Worm (Caenorhabditis elegans): ENCODE results near the gene ubc-18.
A peak's percentile ranks its signal among the peaks of the same experiment; 100 is the strongest.

ubc-18 gene

DNA sequence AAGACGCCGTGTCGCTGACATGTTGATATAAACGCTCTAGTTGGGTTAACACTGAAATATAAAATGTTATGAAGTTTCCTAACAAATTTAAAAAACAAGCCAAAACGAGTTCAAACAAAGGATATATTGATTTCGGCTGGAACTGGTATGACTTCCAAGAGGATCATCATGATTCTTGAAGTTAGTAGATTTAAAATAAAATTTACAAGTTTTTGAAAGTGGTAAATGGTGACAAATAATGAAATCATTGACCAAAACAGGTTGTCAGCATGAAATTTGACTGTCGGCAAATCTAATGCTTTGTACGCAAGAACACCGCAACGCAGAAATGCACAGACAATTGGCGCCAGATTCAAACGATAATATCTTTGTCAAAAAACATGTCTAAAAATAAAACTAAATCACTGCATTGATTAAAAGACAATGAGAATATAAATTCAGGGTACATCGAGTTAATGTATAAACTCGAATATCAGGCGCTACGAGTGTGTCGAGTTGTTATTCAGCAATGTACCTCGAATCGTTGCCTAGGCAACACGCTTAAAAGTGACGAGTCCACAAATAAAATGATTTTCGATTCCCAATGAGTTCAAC lies at the start of gene ubc-18, which contains the start of gene R01H2.8:
TSS of gene ubc-18 (minus strand) at position 51 of the 594 bp plus-strand sequence.
TSS of gene R01H2.8 (plus strand) at position 544 of the 594 bp plus-strand sequence.
- TF ChIP-seq nhr-25 (tag; optimal IDR thresholded peaks at IDR 0.05) (no peak), fos-1 (tag; optimal IDR thresholded peaks at IDR 0.05) (no peak), ceh-16 (tag; optimal IDR thresholded peaks at IDR 0.05) (no peak), skn-1 (tag; optimal IDR thresholded peaks at IDR 0.05) (no peak), mdl-1 (tag; optimal IDR thresholded peaks at IDR 0.05) (no peak), elt-3 (tag; optimal IDR thresholded peaks at IDR 0.05) (no peak), egl-5 (tag; optimal IDR thresholded peaks at IDR 0.05) (no peak), sea-2 (GFP tag; optimal IDR thresholded peaks at IDR 0.05) (no peak), ceh-82 (tag; optimal IDR thresholded peaks at IDR 0.05) (no peak), lin-15B (tag; optimal IDR thresholded peaks at IDR 0.05) (peak; percentile 52), fkh-10 (GFP tag; optimal IDR thresholded peaks at IDR 0.05) (no peak), daf-12 (tag; optimal IDR thresholded peaks at IDR 0.05) (no peak), R02D3.7 (tag; optimal IDR thresholded peaks at IDR 0.05) (no peak), nhr-23 (tag; optimal IDR thresholded peaks at IDR 0.05) (peak; percentile 25), eor-1 (tag; optimal IDR thresholded peaks at IDR 0.05) (no peak), fkh-2 (tag; optimal IDR thresholded peaks at IDR 0.05) (no peak), pha-4 (tag; optimal IDR thresholded peaks at IDR 0.05) (peak; percentile 69), lsy-12 (tag; optimal IDR thresholded peaks at IDR 0.05) (no peak), nhr-11 (tag; optimal IDR thresholded peaks at IDR 0.05) (no peak), ztf-11 (tag; optimal IDR thresholded peaks at IDR 0.05) (no peak), nhr-12 (tag; optimal IDR thresholded peaks at IDR 0.05) (no peak), pqm-1 (tag; optimal IDR thresholded peaks at IDR 0.05) (no peak), nhr-77 (tag; optimal IDR thresholded peaks at IDR 0.05) (no peak), snpc-4 (tag; optimal IDR thresholded peaks at IDR 0.05) (peak; percentile 32), unc-62 (GFP tag; optimal IDR thresholded peaks at IDR 0.05) (no peak), elt-2 (tag; optimal IDR thresholded peaks at IDR 0.05) (no peak), lin-39 (tag; optimal IDR thresholded peaks at IDR 0.05) (no peak), mml-1 (tag; optimal IDR thresholded peaks at IDR 0.05) (no peak), hmg-11 (tag; optimal IDR thresholded peaks at IDR 0.05) (peak; percentile 55), elt-1 (tag; optimal IDR thresholded peaks at IDR 0.05) (no peak), nhr-237 (tag; optimal IDR thresholded peaks at IDR 0.05) (no peak), egl-27 (tag; optimal IDR thresholded peaks at IDR 0.05) (no peak), nfya-1 (tag; optimal IDR thresholded peaks at IDR 0.05; ENCODE audit: insufficient read depth) (peak; percentile 46), ama-1 (optimal IDR thresholded peaks at IDR 0.05) (no peak), ceh-28 (tag; optimal IDR thresholded peaks at IDR 0.05) (no peak)

DNA sequence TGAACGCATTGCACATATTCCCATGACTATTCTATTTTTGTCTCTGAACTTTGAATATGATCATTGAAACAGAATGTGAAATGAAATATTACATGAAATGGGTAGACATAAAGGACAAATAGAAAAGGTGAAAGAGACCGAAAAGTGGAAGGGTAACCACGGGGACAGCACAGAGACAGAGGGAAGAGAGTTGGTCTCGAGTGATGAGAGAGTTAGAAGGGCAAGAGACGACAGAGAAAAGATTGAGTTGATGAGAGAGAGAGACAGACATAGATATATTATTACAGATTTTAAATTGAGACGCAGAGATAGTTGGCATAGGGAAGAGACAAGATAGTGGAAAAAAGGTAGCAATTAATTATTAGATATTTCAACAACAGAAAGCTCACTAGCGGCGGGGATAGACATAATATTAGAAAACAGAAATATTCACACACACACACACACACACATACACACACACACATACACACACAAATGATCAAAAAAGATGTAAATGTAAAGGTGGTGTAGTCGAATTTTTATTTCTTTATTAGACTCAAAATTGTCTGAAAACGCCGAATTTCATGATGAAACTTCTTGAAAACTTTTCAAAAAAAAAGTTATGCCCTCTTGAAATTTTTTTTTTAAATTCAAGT lies 48.4 kb upstream of the ubc-18 start:
- TF ChIP-seq eor-1 (tag; optimal IDR thresholded peaks at IDR 0.05) (no peak), snpc-4 (tag; optimal IDR thresholded peaks at IDR 0.05) (peak; percentile 45), elt-3 (tag; optimal IDR thresholded peaks at IDR 0.05) (no peak), fos-1 (tag; optimal IDR thresholded peaks at IDR 0.05) (no peak), nhr-237 (tag; optimal IDR thresholded peaks at IDR 0.05) (no peak), unc-39 (tag; optimal IDR thresholded peaks at IDR 0.05) (no peak), aly-2 (tag; optimal IDR thresholded peaks at IDR 0.05) (no peak), mdl-1 (tag; optimal IDR thresholded peaks at IDR 0.05) (peak; percentile 22), nhr-67 (tag; optimal IDR thresholded peaks at IDR 0.05) (no peak), nfya-1 (tag; optimal IDR thresholded peaks at IDR 0.05; ENCODE audit: insufficient read depth) (peak; percentile 73), ama-1 (optimal IDR thresholded peaks at IDR 0.05) (no peak), nhr-23 (tag; optimal IDR thresholded peaks at IDR 0.05) (peak; percentile 62), ceh-82 (tag; optimal IDR thresholded peaks at IDR 0.05) (no peak), R02D3.7 (tag; optimal IDR thresholded peaks at IDR 0.05) (no peak), nhr-43 (tag; optimal IDR thresholded peaks at IDR 0.05; ENCODE audit: poor library complexity, severe bottlenecking) (peak; percentile 59), egl-5 (tag; optimal IDR thresholded peaks at IDR 0.05) (no peak), pha-4 (tag; optimal IDR thresholded peaks at IDR 0.05) (peak; percentile 89), hmg-11 (tag; optimal IDR thresholded peaks at IDR 0.05) (peak; percentile 28), pqm-1 (tag; optimal IDR thresholded peaks at IDR 0.05) (peak; percentile 74), nhr-77 (tag; optimal IDR thresholded peaks at IDR 0.05) (no peak), egl-27 (tag; optimal IDR thresholded peaks at IDR 0.05) (peak; percentile 87), lin-15B (tag; optimal IDR thresholded peaks at IDR 0.05) (peak; percentile 25), mml-1 (tag; optimal IDR thresholded peaks at IDR 0.05) (no peak), fkh-2 (tag; optimal IDR thresholded peaks at IDR 0.05) (no peak), nhr-28 (tag; optimal IDR thresholded peaks at IDR 0.05) (no peak), ZK546.5 (tag; optimal IDR thresholded peaks at IDR 0.05) (no peak), fkh-10 (GFP tag; optimal IDR thresholded peaks at IDR 0.05) (no peak), nhr-25 (tag; optimal IDR thresholded peaks at IDR 0.05) (peak; percentile 85), unc-62 (GFP tag; optimal IDR thresholded peaks at IDR 0.05) (no peak), lsy-12 (tag; optimal IDR thresholded peaks at IDR 0.05) (peak; percentile 3), ceh-28 (tag; optimal IDR thresholded peaks at IDR 0.05) (peak; percentile 41), daf-12 (tag; optimal IDR thresholded peaks at IDR 0.05) (no peak), tbx-2 (tag; optimal IDR thresholded peaks at IDR 0.05) (no peak), jun-1 (tag; optimal IDR thresholded peaks at IDR 0.05) (peak; percentile 76), lin-39 (tag; optimal IDR thresholded peaks at IDR 0.05) (no peak), sea-2 (GFP tag; optimal IDR thresholded peaks at IDR 0.05) (no peak), ceh-9 (tag; optimal IDR thresholded peaks at IDR 0.05) (no peak), skn-1 (tag; optimal IDR thresholded peaks at IDR 0.05) (peak; percentile 71), nhr-11 (tag; optimal IDR thresholded peaks at IDR 0.05) (no peak), ztf-11 (tag; optimal IDR thresholded peaks at IDR 0.05) (no peak), nhr-76 (tag; optimal IDR thresholded peaks at IDR 0.05) (no peak), elt-1 (tag; optimal IDR thresholded peaks at IDR 0.05) (peak; percentile 45), elt-2 (tag; optimal IDR thresholded peaks at IDR 0.05) (peak; percentile 68)

All from whole organism, L3 larva.